Worm (Caenorhabditis elegans) whole organism, L3 larva: ENCODE results near the gene scav-3.

Source experiments
- R02D3.7 ChIP-seq: fragments of 150-350 bp; optimal IDR thresholded peaks from 2 replicates; lab custom pipeline; 2014; ENCODE audit warnings: missing biosample characterization, missing genetic modification characterization
- ZK546.5 ChIP-seq: sonication (generic microtip); optimal IDR thresholded peaks from 2 replicates; lab custom pipeline; 2017; ENCODE audit warnings: missing biosample characterization, missing genetic modification characterization
- ama-1 ChIP-seq: fragments of 150-350 bp; optimal IDR thresholded peaks from 2 replicates; lab custom pipeline; 2018
- ceh-82 ChIP-seq: fragments of 150-350 bp; optimal IDR thresholded peaks from 2 replicates; lab custom pipeline; 2014; ENCODE audit warnings: missing biosample characterization, missing genetic modification characterization
- ceh-9 ChIP-seq: sonication (generic microtip); optimal IDR thresholded peaks from 2 replicates; lab custom pipeline; 2018; ENCODE audit warnings: missing biosample characterization, missing genetic modification characterization
- egl-27 ChIP-seq: sonication (generic microtip); optimal IDR thresholded peaks from 4 replicates; lab custom pipeline; 2017; ENCODE audit warnings: missing biosample characterization, missing genetic modification reagents, missing genetic modification characterization
- egl-5 ChIP-seq: fragments of 150-350 bp; optimal IDR thresholded peaks from 2 replicates; lab custom pipeline; 2017; ENCODE audit warnings: missing biosample characterization, missing genetic modification reagents, missing genetic modification characterization, inconsistent platforms
- elt-1 ChIP-seq: fragments of 150-350 bp; optimal IDR thresholded peaks from 2 replicates; lab custom pipeline; 2014; ENCODE audit warnings: missing biosample characterization, missing genetic modification characterization
- elt-2 ChIP-seq: sonication (generic microtip); optimal IDR thresholded peaks from 2 replicates; lab custom pipeline; 2016; ENCODE audit warnings: missing genetic modification reagents, mild to moderate bottlenecking, missing genetic modification characterization, missing compliant biosample characterization
- eor-1 ChIP-seq, 2 experiments: fragments of 150-350 bp; optimal IDR thresholded peaks; 2 replicates each; lab custom pipeline; 2014 to 2018; ENCODE audit warnings: missing biosample characterization in 2 of 2, missing genetic modification characterization in 2 of 2
- fkh-10 ChIP-seq: sonication (generic microtip); optimal IDR thresholded peaks from 2 replicates; lab custom pipeline; 2017; ENCODE audit warnings: missing biosample characterization, missing genetic modification reagents, missing genetic modification characterization
- fkh-2 ChIP-seq: fragments of 150-350 bp; optimal IDR thresholded peaks from 2 replicates; lab custom pipeline; 2014; ENCODE audit warnings: missing biosample characterization, missing genetic modification reagents, missing genetic modification characterization
- fos-1 ChIP-seq: fragments of 150-350 bp; optimal IDR thresholded peaks from 2 replicates; lab custom pipeline; 2014; ENCODE audit warnings: missing biosample characterization, missing genetic modification characterization
- hmg-11 ChIP-seq: sonication (generic microtip); optimal IDR thresholded peaks from 2 replicates; lab custom pipeline; 2016; ENCODE audit warnings: missing genetic modification characterization, missing compliant biosample characterization
- jun-1 ChIP-seq: fragments of 150-350 bp; optimal IDR thresholded peaks from 2 replicates; lab custom pipeline; 2014; ENCODE audit warnings: missing biosample characterization, missing genetic modification reagents, missing genetic modification characterization
- lin-15B ChIP-seq: fragments of 150-350 bp; optimal IDR thresholded peaks from 2 replicates; lab custom pipeline; 2014; ENCODE audit warnings: missing biosample characterization, missing genetic modification characterization
- lin-39 ChIP-seq: fragments of 150-350 bp; optimal IDR thresholded peaks from 2 replicates; lab custom pipeline; 2018; ENCODE audit warnings: missing biosample characterization, missing genetic modification reagents, missing genetic modification characterization
- mdl-1 ChIP-seq: fragments of 150-350 bp; optimal IDR thresholded peaks from 2 replicates; lab custom pipeline; 2014; ENCODE audit warnings: missing biosample characterization, missing genetic modification characterization
- mml-1 ChIP-seq: fragments of 150-350 bp; sonication (generic microtip); optimal IDR thresholded peaks from 3 replicates; lab custom pipeline; 2014; ENCODE audit warnings: missing biosample characterization, missing genetic modification characterization
- nfya-1 ChIP-seq: sonication (generic microtip); optimal IDR thresholded peaks from 2 replicates; lab custom pipeline; 2017; ENCODE audit warnings: missing genetic modification characterization, mild to moderate bottlenecking, missing compliant biosample characterization, antibody characterized with exemption, moderate library complexity; ENCODE audit not compliant: insufficient read depth
- nhr-11 ChIP-seq: fragments of 150-350 bp; optimal IDR thresholded peaks from 2 replicates; lab custom pipeline; 2014; ENCODE audit warnings: missing biosample characterization, missing genetic modification characterization
- nhr-12 ChIP-seq: fragments of 150-350 bp; optimal IDR thresholded peaks from 2 replicates; lab custom pipeline; 2014; ENCODE audit warnings: missing biosample characterization, missing genetic modification characterization
- nhr-23 ChIP-seq: fragments of 150-350 bp; optimal IDR thresholded peaks from 2 replicates; lab custom pipeline; 2014; ENCODE audit warnings: missing biosample characterization, missing genetic modification reagents, missing genetic modification characterization
- nhr-237 ChIP-seq: fragments of 150-350 bp; optimal IDR thresholded peaks from 2 replicates; lab custom pipeline; 2014; ENCODE audit warnings: missing biosample characterization, missing genetic modification characterization
- nhr-25 ChIP-seq: sonication (generic microtip); optimal IDR thresholded peaks from 2 replicates; lab custom pipeline; 2017; ENCODE audit warnings: missing biosample characterization, missing genetic modification characterization
- nhr-43 ChIP-seq: sonication (generic microtip); optimal IDR thresholded peaks from 2 replicates; lab custom pipeline; 2016; ENCODE audit warnings: mild to moderate bottlenecking, missing genetic modification characterization, missing compliant biosample characterization; ENCODE audit not compliant: poor library complexity, severe bottlenecking
- nhr-67 ChIP-seq: fragments of 150-350 bp; optimal IDR thresholded peaks from 2 replicates; lab custom pipeline; 2014; ENCODE audit warnings: missing biosample characterization, missing genetic modification characterization
- nhr-77 ChIP-seq: fragments of 150-350 bp; optimal IDR thresholded peaks from 2 replicates; lab custom pipeline; 2014; ENCODE audit warnings: missing biosample characterization, missing genetic modification characterization
- pha-4 ChIP-seq: fragments of 150-350 bp; optimal IDR thresholded peaks from 2 replicates; lab custom pipeline; 2014; ENCODE audit warnings: missing biosample characterization, missing genetic modification reagents, missing genetic modification characterization
- pqm-1 ChIP-seq: fragments of 150-350 bp; optimal IDR thresholded peaks from 2 replicates; lab custom pipeline; 2017; ENCODE audit warnings: missing biosample characterization, missing genetic modification characterization, inconsistent platforms
- skn-1 ChIP-seq: fragments of 150-350 bp; optimal IDR thresholded peaks from 2 replicates; lab custom pipeline; 2014; ENCODE audit warnings: missing biosample characterization, missing genetic modification characterization
- snpc-4 ChIP-seq: fragments of 150-350 bp; optimal IDR thresholded peaks from 2 replicates; lab custom pipeline; 2014; ENCODE audit warnings: missing biosample characterization, missing genetic modification characterization
- tbx-2 ChIP-seq: sonication (generic microtip); optimal IDR thresholded peaks from 2 replicates; lab custom pipeline; 2016; ENCODE audit warnings: mild to moderate bottlenecking, missing genetic modification characterization, missing compliant biosample characterization
- unc-39 ChIP-seq: sonication (generic microtip); optimal IDR thresholded peaks from 4 replicates; lab custom pipeline; 2017; ENCODE audit warnings: missing biosample characterization, missing genetic modification characterization
- unc-62 ChIP-seq: fragments of 150-350 bp; sonication (generic microtip); optimal IDR thresholded peaks from 4 replicates; lab custom pipeline; 2014; ENCODE audit warnings: missing biosample characterization, missing genetic modification reagents, missing genetic modification characterization
- ztf-11 ChIP-seq: fragments of 150-350 bp; optimal IDR thresholded peaks from 2 replicates; lab custom pipeline; 2014; ENCODE audit warnings: missing biosample characterization, missing genetic modification characterization

Gene scav-3

ce11 chrIII:12453315-12453714 is 3.3 kb downstream of the scav-3 start, which contains the start of gene ani-1:
TSS of gene ani-1 (minus strand) at chrIII:12453375.
- TF ChIP-seq nhr-43 (tag; lab: Kevin White, UChicago) (peak; percentile 31), nhr-77 (no peak), nfya-1 (tag; lab: Kevin White, UChicago) (peak; percentile 83), R02D3.7 (peak; percentile 10), fkh-10 (peak; percentile 34), nhr-23 (tag; lab: Kevin White, UChicago) (peak; percentile 70), nhr-25 (peak; percentile 47), ceh-9 (tag; lab: Kevin White, UChicago) (no peak), ama-1 (lab: Kevin White, UChicago) (peak; percentile 90), lin-39 (tag; lab: Kevin White, UChicago) (peak; percentile 29), skn-1 (tag; lab: Kevin White, UChicago) (peak; percentile 38), eor-1 (tag; optimal IDR thresholded peaks at IDR 0.05; lab: Kevin White, UChicago) (no peak), ztf-11 (tag; lab: Kevin White, UChicago) (no peak), lin-15B (tag; lab: Kevin White, UChicago) (peak; percentile 81), hmg-11 (tag; lab: Kevin White, UChicago) (peak; percentile 67), pha-4 (peak; percentile 57)

ce11 chrIII:12445991-12446502 is 10.6 kb downstream of the scav-3 start, which contains the start of gene Y49E10.18:
TSS of gene Y49E10.18 (minus strand) at chrIII:12446106.
- TF ChIP-seq ZK546.5 (no peak), elt-2 (tag; lab: Kevin White, UChicago) (peak; percentile 91), pqm-1 (tag; lab: Kevin White, UChicago) (peak; percentile 85), jun-1 (tag; lab: Kevin White, UChicago) (peak; percentile 7)

- TF ChIP-seq lin-39 (tag; lab: Kevin White, UChicago) = no peak
- TF ChIP-seq nhr-12 (tag; lab: Kevin White, UChicago) = no peak
- TF ChIP-seq elt-2 (tag; lab: Kevin White, UChicago) = peak; percentile 92
These were observed 11.4 kb downstream of the scav-3 start for ce11 chrIII:12445223-12445622.

- peak; percentile 80 for TF ChIP-seq nfya-1 (tag; lab: Kevin White, UChicago)
- TF ChIP-seq pqm-1 (tag; lab: Kevin White, UChicago) = no peak
- TF ChIP-seq, all 47 proteins: peak for 1
These were observed 12.8 kb downstream of the scav-3 start for ce11 chrIII:12443880-12444279.

- TF ChIP-seq ceh-9 (tag; lab: Kevin White, UChicago) (no peak), mml-1 (tag; lab: Kevin White, UChicago) (no peak), ceh-82 (tag; lab: Kevin White, UChicago) (no peak), nhr-237 (tag; lab: Kevin White, UChicago) (no peak), hmg-11 (tag; lab: Kevin White, UChicago) (no peak), mdl-1 (tag; lab: Kevin White, UChicago) (no peak), ztf-11 (tag; lab: Kevin White, UChicago) (no peak), lin-15B (tag; lab: Kevin White, UChicago) (no peak), nhr-11 (tag; lab: Kevin White, UChicago) (no peak), unc-39 (no peak), nhr-77 (no peak), nhr-25 (no peak), lin-39 (tag; lab: Kevin White, UChicago) (no peak), egl-5 (tag; lab: Kevin White, UChicago) (no peak), fkh-10 (no peak), fos-1 (no peak), egl-27 (tag; lab: Kevin White, UChicago) (no peak), nhr-67 (no peak), unc-62 (GFP tag; lab: Kevin White, UChicago) (no peak), R02D3.7 (no peak)
These were observed 17.6 kb downstream of the scav-3 start for ce11 chrIII:12439056-12439455.

ce11 chrIII:12437020-12437419 is 19.6 kb downstream of the scav-3 start:
- TF ChIP-seq nhr-12 (tag; lab: Kevin White, UChicago) = no peak
- no peak for TF ChIP-seq ZK546.5
- TF ChIP-seq eor-1 (tag; optimal IDR thresholded peaks at IDR 0.05; lab: Kevin White, UChicago) = no peak
- no peak for TF ChIP-seq ztf-11 (tag; lab: Kevin White, UChicago)
- no peak for TF ChIP-seq egl-5 (tag; lab: Kevin White, UChicago)
- no peak for TF ChIP-seq skn-1 (tag; lab: Kevin White, UChicago)
- TF ChIP-seq jun-1 (tag; lab: Kevin White, UChicago) = no peak
- no peak for TF ChIP-seq tbx-2 (tag; lab: Kevin White, UChicago)
- no peak for TF ChIP-seq pha-4
- no peak for TF ChIP-seq pqm-1 (tag; lab: Kevin White, UChicago)
- no peak for TF ChIP-seq ama-1 (lab: Kevin White, UChicago)
- TF ChIP-seq elt-1 (tag; lab: Kevin White, UChicago) = no peak
- TF ChIP-seq fos-1 = no peak
- TF ChIP-seq hmg-11 (tag; lab: Kevin White, UChicago) = no peak
- no peak for TF ChIP-seq snpc-4
- TF ChIP-seq fkh-2 = no peak
